Fruit fly (Drosophila melanogaster) whole organism, pupa: Measurements from ENCODE around the gene Sodh2.

Experiments used
- CG32121 ChIP-seq: fragments of 200-800 bp; sonication (Bioruptor generic); IDR thresholded peaks from 2 replicates; pipeline ENCODE4 v1.3.6; 2022; ENCODE audit warnings: missing biosample characterization, missing genetic modification characterization
- D1 ChIP-seq: fragments of 200-800 bp; sonication (Bioruptor generic); optimal IDR thresholded peaks from 2 replicates; lab custom pipeline; 2018; ENCODE audit warnings: missing biosample characterization, mild to moderate bottlenecking, missing genetic modification characterization, moderate library complexity
- EcR ChIP-seq: fragments of 200-800 bp; sonication (Bioruptor generic); optimal IDR thresholded peaks from 3 replicates; lab custom pipeline; 2019; ENCODE audit warnings: missing biosample characterization, missing genetic modification characterization, mild to moderate bottlenecking, moderate library complexity, missing genetic modification reagents

DNA sequence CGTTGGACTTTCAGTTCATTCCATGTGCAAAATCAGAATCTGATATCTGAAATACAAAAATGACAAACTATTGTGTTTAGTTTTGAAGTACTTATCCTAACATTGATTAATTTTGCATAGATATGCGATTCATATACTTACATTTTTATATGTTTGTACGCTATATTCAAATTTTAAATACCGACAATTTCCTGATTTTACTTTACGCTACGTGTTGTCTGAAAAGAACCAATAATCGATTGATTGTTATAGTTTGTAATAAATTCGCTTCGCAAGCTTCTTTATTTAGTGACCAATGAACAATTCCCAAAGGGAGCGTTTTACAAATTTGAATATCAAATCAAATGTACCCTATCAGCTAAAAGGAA, 13.3 kb downstream of the Sodh2 start, which contains the start of gene Ak3:
- TF ChIP-seq CG32121 (GFP tag; lab: Robert Waterston, UW) (no peak), D1 (tag; lab: Kevin White, UChicago) (no peak), EcR (no peak)
